Worm (Caenorhabditis elegans) whole organism, young adult: ENCODE measurements around the gene pmp-2.
A peak's percentile ranks its signal among the peaks of the same experiment; 100 is the strongest.

ENCODE experiments used
- B0019.2 ChIP-seq: fragments of 200-800 bp; sonication (Bioruptor generic); conservative IDR thresholded peaks from 2 replicates; pipeline ENCODE4 v1.3.6; 2022; ENCODE audit warnings: missing genetic modification reagents, missing genetic modification characterization, missing compliant biosample characterization
- K11D2.4 ChIP-seq: fragments of 200-800 bp; sonication (Bioruptor generic); IDR thresholded peaks from 2 replicates; pipeline ENCODE4 v1.3.6; 2022; ENCODE audit warnings: missing genetic modification reagents, missing genetic modification characterization, missing compliant biosample characterization
- K12H6.12 ChIP-seq: fragments of 200-800 bp; sonication (Bioruptor generic); optimal IDR thresholded peaks from 2 replicates; lab custom pipeline; 2018; ENCODE audit warnings: mild to moderate bottlenecking, missing genetic modification characterization, missing compliant biosample characterization
- T07F8.4 ChIP-seq: sonication (generic microtip); optimal IDR thresholded peaks from 2 replicates; lab custom pipeline; 2016; ENCODE audit warnings: mild to moderate bottlenecking, missing genetic modification characterization, moderate library complexity, missing compliant biosample characterization
- Y56A3A.18 ChIP-seq: fragments of 200-800 bp; sonication (Bioruptor generic); IDR thresholded peaks from 2 replicates; pipeline ENCODE4 v1.3.6; 2022; ENCODE audit warnings: missing genetic modification reagents, missing genetic modification characterization, missing compliant biosample characterization
- Y95B8A.8 ChIP-seq: fragments of 200-800 bp; sonication (Bioruptor generic); IDR thresholded peaks from 2 replicates; pipeline ENCODE4 v1.3.6; 2022; ENCODE audit warnings: missing genetic modification reagents, missing genetic modification characterization, missing compliant biosample characterization
- akir-1 ChIP-seq: fragments of 200-800 bp; sonication (Bioruptor generic); optimal IDR thresholded peaks from 2 replicates; lab custom pipeline; 2018; ENCODE audit warnings: mild to moderate bottlenecking, missing genetic modification characterization, moderate library complexity, missing compliant biosample characterization
- aptf-2 ChIP-seq: fragments of 200-800 bp; sonication (Bioruptor generic); conservative IDR thresholded peaks from 2 replicates; pipeline ENCODE4 v1.3.6; 2022; ENCODE audit warnings: missing genetic modification reagents, missing genetic modification characterization, missing compliant biosample characterization
- atf-7 ChIP-seq: sonication (generic microtip); optimal IDR thresholded peaks from 2 replicates; lab custom pipeline; 2017; ENCODE audit warnings: mild to moderate bottlenecking, missing genetic modification characterization, missing compliant biosample characterization
- athp-1 ChIP-seq: sonication (generic microtip); optimal IDR thresholded peaks from 2 replicates; lab custom pipeline; 2017; ENCODE audit warnings: mild to moderate bottlenecking, missing genetic modification characterization, missing compliant biosample characterization
- attf-3 ChIP-seq: fragments of 200-800 bp; sonication (Bioruptor generic); conservative IDR thresholded peaks from 2 replicates; pipeline ENCODE4 v1.3.6; 2022; ENCODE audit warnings: missing genetic modification reagents, missing genetic modification characterization, missing compliant biosample characterization
- attf-5 ChIP-seq: fragments of 200-800 bp; sonication (Bioruptor generic); optimal IDR thresholded peaks from 2 replicates; lab custom pipeline; 2018; ENCODE audit warnings: mild to moderate bottlenecking, missing genetic modification characterization, missing compliant biosample characterization
- bed-2 ChIP-seq: fragments of 200-800 bp; sonication (Bioruptor generic); IDR thresholded peaks from 2 replicates; pipeline ENCODE4 v1.3.6; 2022; ENCODE audit warnings: missing genetic modification reagents, missing genetic modification characterization, missing compliant biosample characterization
- cebp-1 ChIP-seq, 2 experiments: fragments of 200-800 bp in 1 of 2; sonication (Bioruptor generic) in 1 of 2; sonication (generic microtip) in 1 of 2; IDR thresholded peaks in 1 of 2; optimal IDR thresholded peaks in 1 of 2; 2 replicates each; pipeline versions ENCODE4 v1.3.6 to Lab custom; 2017 to 2022; ENCODE audit warnings: missing compliant biosample characterization in 2 of 2, missing genetic modification characterization in 2 of 2, mild to moderate bottlenecking in 1 of 2, missing genetic modification reagents in 1 of 2, moderate library complexity in 1 of 2
- ceh-100 ChIP-seq: fragments of 200-800 bp; sonication (Bioruptor generic); IDR thresholded peaks from 2 replicates; pipeline ENCODE4 v1.3.6; 2022; ENCODE audit warnings: missing genetic modification reagents, missing genetic modification characterization, missing compliant biosample characterization
- ceh-40 ChIP-seq: fragments of 200-800 bp; sonication (Bioruptor generic); IDR thresholded peaks from 2 replicates; pipeline ENCODE4 v1.3.6; 2022; ENCODE audit warnings: missing genetic modification characterization, missing compliant biosample characterization
- ceh-58 ChIP-seq: fragments of 200-800 bp; sonication (Bioruptor generic); IDR thresholded peaks from 2 replicates; pipeline ENCODE4 v1.3.6; 2022; ENCODE audit warnings: missing genetic modification characterization, missing compliant biosample characterization
- die-1 ChIP-seq: sonication (generic microtip); optimal IDR thresholded peaks from 2 replicates; lab custom pipeline; 2016; ENCODE audit warnings: missing genotype, mild to moderate bottlenecking, missing genetic modification characterization, missing compliant biosample characterization
- dox-1 ChIP-seq: fragments of 200-800 bp; sonication (Bioruptor generic); IDR thresholded peaks from 2 replicates; pipeline ENCODE4 v1.3.6; 2022; ENCODE audit warnings: missing genetic modification reagents, missing genetic modification characterization, missing compliant biosample characterization
- dpl-1 ChIP-seq: fragments of 150-350 bp; optimal IDR thresholded peaks from 2 replicates; lab custom pipeline; 2014; ENCODE audit warnings: missing biosample characterization, missing genetic modification reagents, missing genetic modification characterization
- efl-1 ChIP-seq: fragments of 150-350 bp; optimal IDR thresholded peaks from 2 replicates; lab custom pipeline; 2014; ENCODE audit warnings: missing biosample characterization, missing genetic modification reagents, missing genetic modification characterization
- him-1 ChIP-seq: sonication (generic microtip); optimal IDR thresholded peaks from 2 replicates; lab custom pipeline; 2016; ENCODE audit warnings: missing genotype, missing genetic modification reagents, missing genetic modification characterization, missing compliant biosample characterization
- hmg-1.2 ChIP-seq: fragments of 200-800 bp; sonication (Bioruptor generic); IDR thresholded peaks from 2 replicates; pipeline ENCODE4 v1.3.6; 2022; ENCODE audit warnings: missing genetic modification reagents, missing genetic modification characterization, missing compliant biosample characterization
- hrde-1 ChIP-seq: sonication (generic microtip); optimal IDR thresholded peaks from 2 replicates; lab custom pipeline; 2016; ENCODE audit warnings: missing genetic modification characterization, mild to moderate bottlenecking, missing compliant biosample characterization, moderate library complexity, missing genotype, missing genetic modification reagents, borderline replicate concordance
- lag-1 ChIP-seq: fragments of 200-800 bp; sonication (Bioruptor generic); IDR thresholded peaks from 2 replicates; pipeline ENCODE4 v1.3.6; 2022; ENCODE audit warnings: missing genetic modification reagents, missing genetic modification characterization, missing compliant biosample characterization
- let-526 ChIP-seq: fragments of 200-800 bp; sonication (Bioruptor generic); IDR thresholded peaks from 2 replicates; pipeline ENCODE4 v1.3.6; 2022; ENCODE audit warnings: missing genetic modification reagents, missing genetic modification characterization, missing compliant biosample characterization
- let-607 ChIP-seq, 2 experiments: fragments of 200-800 bp in 1 of 2; sonication (Bioruptor generic) in 1 of 2; sonication (generic microtip) in 1 of 2; optimal IDR thresholded peaks; 2 replicates each; lab custom pipeline; 2016 to 2018; ENCODE audit warnings: mild to moderate bottlenecking in 2 of 2, missing compliant biosample characterization in 2 of 2, missing genetic modification characterization in 2 of 2, moderate library complexity in 2 of 2, missing genotype in 1 of 2
- lin-26 ChIP-seq: fragments of 200-800 bp; sonication (Bioruptor generic); IDR thresholded peaks from 2 replicates; pipeline ENCODE4 v1.3.6; 2022; ENCODE audit warnings: missing genetic modification reagents, missing genetic modification characterization, missing compliant biosample characterization
- lin-40 ChIP-seq: sonication (generic microtip); optimal IDR thresholded peaks from 2 replicates; lab custom pipeline; 2016; ENCODE audit warnings: missing genetic modification characterization, mild to moderate bottlenecking, missing compliant biosample characterization, missing genotype, missing genetic modification reagents
- madf-3 ChIP-seq: fragments of 200-800 bp; sonication (Bioruptor generic); IDR thresholded peaks from 2 replicates; pipeline ENCODE4 v1.3.6; 2022; ENCODE audit warnings: missing genetic modification reagents, missing genetic modification characterization, missing compliant biosample characterization
- madf-6 ChIP-seq: fragments of 200-800 bp; sonication (Bioruptor generic); IDR thresholded peaks from 2 replicates; pipeline ENCODE4 v1.3.6; 2022; ENCODE audit warnings: missing genetic modification reagents, missing genetic modification characterization, missing compliant biosample characterization
- mcd-1 ChIP-seq: fragments of 200-800 bp; sonication (Bioruptor generic); IDR thresholded peaks from 2 replicates; pipeline ENCODE4 v1.3.6; 2022; ENCODE audit warnings: missing genetic modification reagents, missing genetic modification characterization, missing compliant biosample characterization
- mel-28 ChIP-seq: sonication (generic microtip); optimal IDR thresholded peaks from 2 replicates; lab custom pipeline; 2016; ENCODE audit warnings: borderline replicate concordance, mild to moderate bottlenecking, missing genetic modification characterization, missing compliant biosample characterization
- nfya-1 ChIP-seq: sonication (generic microtip); optimal IDR thresholded peaks from 2 replicates; lab custom pipeline; 2017; ENCODE audit warnings: antibody characterized with exemption, missing compliant biosample characterization, missing genetic modification characterization, borderline replicate concordance; ENCODE audit not compliant: insufficient read depth
- nfya-2 ChIP-seq: fragments of 200-800 bp; sonication (Bioruptor generic); IDR thresholded peaks from 2 replicates; pipeline ENCODE4 v1.3.6; 2022; ENCODE audit warnings: missing genetic modification reagents, missing genetic modification characterization, missing compliant biosample characterization
- nfyb-1 ChIP-seq: fragments of 200-800 bp; sonication (Bioruptor generic); IDR thresholded peaks from 2 replicates; pipeline ENCODE4 v1.3.6; 2022; ENCODE audit warnings: missing genetic modification reagents, missing genetic modification characterization, missing compliant biosample characterization
- nhr-80 ChIP-seq: sonication (generic microtip); optimal IDR thresholded peaks from 2 replicates; lab custom pipeline; 2016; ENCODE audit warnings: missing genetic modification characterization, missing compliant biosample characterization
- nhr-90 ChIP-seq: sonication (generic microtip); optimal IDR thresholded peaks from 2 replicates; lab custom pipeline; 2016; ENCODE audit warnings: missing genotype, mild to moderate bottlenecking, missing genetic modification characterization, missing compliant biosample characterization
- pha-4 ChIP-seq: fragments of 150-350 bp; sonication (generic microtip); optimal IDR thresholded peaks from 2 replicates; lab custom pipeline; 2014; ENCODE audit warnings: missing biosample characterization, missing genetic modification reagents, missing genetic modification characterization
- rec-8 ChIP-seq, 2 experiments: sonication (generic microtip); optimal IDR thresholded peaks; 2 replicates each; lab custom pipeline; 2016; ENCODE audit warnings: mild to moderate bottlenecking in 2 of 2, missing genetic modification characterization in 2 of 2, missing genetic modification reagents in 2 of 2, missing genotype in 2 of 2, missing biosample characterization in 1 of 2, missing compliant biosample characterization in 1 of 2, moderate library complexity in 1 of 2
- sea-2 ChIP-seq: fragments of 200-800 bp; sonication (Bioruptor generic); IDR thresholded peaks from 2 replicates; pipeline ENCODE4 v1.3.6; 2022; ENCODE audit warnings: missing genetic modification characterization, missing compliant biosample characterization
- snpc-1.3 ChIP-seq: sonication (generic microtip); optimal IDR thresholded peaks from 2 replicates; lab custom pipeline; 2017; ENCODE audit warnings: missing genetic modification characterization, mild to moderate bottlenecking, missing compliant biosample characterization, antibody characterized with exemption, moderate library complexity, missing genotype, missing genetic modification reagents; ENCODE audit not compliant: insufficient read depth
- somi-1 ChIP-seq: fragments of 200-800 bp; sonication (Bioruptor generic); optimal IDR thresholded peaks from 2 replicates; lab custom pipeline; 2018; ENCODE audit warnings: mild to moderate bottlenecking, missing genetic modification characterization, missing compliant biosample characterization
- ztf-18 ChIP-seq: sonication (generic microtip); optimal IDR thresholded peaks from 2 replicates; lab custom pipeline; 2016; ENCODE audit warnings: missing genotype, mild to moderate bottlenecking, missing genetic modification characterization, missing compliant biosample characterization
- ztf-22 ChIP-seq: fragments of 200-800 bp; sonication (Bioruptor generic); optimal IDR thresholded peaks from 2 replicates; lab custom pipeline; 2018; ENCODE audit warnings: mild to moderate bottlenecking, missing genetic modification characterization, moderate library complexity, missing compliant biosample characterization
- ztf-26 ChIP-seq: sonication (generic microtip); optimal IDR thresholded peaks from 2 replicates; lab custom pipeline; 2017; ENCODE audit warnings: missing genetic modification characterization, missing compliant biosample characterization

Gene pmp-2

ce11 chrII:6849308-6849707 is 38.3 kb downstream of the pmp-2 start (continued):
- TF ChIP-seq T07F8.4 (no peak), nhr-80 (tag; lab: Kevin White, UChicago) (no peak), lin-40 (tag; lab: Kevin White, UChicago) (peak; percentile 27), madf-6 (GFP tag; lab: Robert Waterston, UW) (no peak), ceh-40 (GFP tag; lab: Robert Waterston, UW) (no peak), mcd-1 (GFP tag; lab: Robert Waterston, UW) (no peak), lag-1 (no peak), K11D2.4 (GFP tag; lab: Robert Waterston, UW) (peak; percentile 54; the same call in 1 of the 2 replicates), ceh-100 (GFP tag; lab: Robert Waterston, UW) (no peak), Y56A3A.18 (GFP tag; lab: Robert Waterston, UW) (no peak), ztf-26 (tag; lab: Kevin White, UChicago) (peak; percentile 33), nhr-90 (no peak), akir-1 (GFP tag; lab: Kevin White, UChicago) (no peak), mel-28 (tag; lab: Kevin White, UChicago) (no peak), B0019.2 (GFP tag; lab: Robert Waterston, UW) (no peak), rec-8 (tag; optimal IDR thresholded peaks at IDR 0.05; lab: Kevin White, UChicago) (no peak), let-526 (no peak), die-1 (tag; lab: Kevin White, UChicago) (peak; percentile 36), atf-7 (no peak), ztf-22 (GFP tag; lab: Kevin White, UChicago) (no peak), attf-3 (GFP tag; lab: Robert Waterston, UW) (no peak), snpc-1.3 (tag; lab: Kevin White, UChicago) (no peak), K12H6.12 (tag; lab: Kevin White, UChicago) (no peak), madf-3 (GFP tag; lab: Robert Waterston, UW) (no peak), pha-4 (tag; lab: Kevin White, UChicago) (no peak), nfya-1 (tag; lab: Kevin White, UChicago) (no peak), cebp-1 (GFP tag; IDR thresholded peaks at IDR 0.05; lab: Robert Waterston, UW) (no peak), cebp-1 (tag; optimal IDR thresholded peaks at IDR 0.05; lab: Kevin White, UChicago) (peak; percentile 16), sea-2 (no peak), ceh-58 (no peak), dpl-1 (GFP tag; lab: Kevin White, UChicago) (no peak), ztf-18 (tag; lab: Kevin White, UChicago) (no peak), athp-1 (tag; lab: Kevin White, UChicago) (no peak), hrde-1 (tag; lab: Kevin White, UChicago) (no peak), nfya-2 (no peak), hmg-1.2 (GFP tag; lab: Robert Waterston, UW) (no peak), attf-5 (GFP tag; lab: Kevin White, UChicago) (no peak)

ce11 chrII:6847917-6848379 is 39.7 kb downstream of the pmp-2 start, which contains the start of gene tbc-6:
TSS of gene tbc-6 (plus strand) at chrII:6848124.
- TF ChIP-seq aptf-2 (no peak), Y56A3A.18 (GFP tag; lab: Robert Waterston, UW) (0 out of 2 replicates have a peak, but pooled peaks have one; percentile 7), lin-40 (tag; lab: Kevin White, UChicago) (peak; percentile 53), him-1 (tag; lab: Kevin White, UChicago) (peak; percentile 30), dox-1 (GFP tag; lab: Robert Waterston, UW) (0 out of 2 replicates have a peak, but pooled peaks have one; percentile 19), hmg-1.2 (GFP tag; lab: Robert Waterston, UW) (peak; percentile 31; the same call in 1 of the 2 replicates), nhr-80 (tag; lab: Kevin White, UChicago) (peak; percentile 51), lin-26 (GFP tag; lab: Robert Waterston, UW) (0 out of 2 replicates have a peak, but pooled peaks have one; percentile 40), cebp-1 (GFP tag; IDR thresholded peaks at IDR 0.05; lab: Robert Waterston, UW) (no peak), cebp-1 (tag; optimal IDR thresholded peaks at IDR 0.05; lab: Kevin White, UChicago) (peak; percentile 21), Y95B8A.8 (GFP tag; lab: Robert Waterston, UW) (0 out of 2 replicates have a peak, but pooled peaks have one; percentile 23), bed-2 (GFP tag; lab: Robert Waterston, UW) (no peak), efl-1 (no peak), attf-5 (GFP tag; lab: Kevin White, UChicago) (peak; percentile 4), let-607 (tag; optimal IDR thresholded peaks at IDR 0.05; lab: Kevin White, UChicago) (peak in 1 of 2 experiments; percentile 16), nfyb-1 (GFP tag; lab: Robert Waterston, UW) (0 out of 2 replicates have a peak, but pooled peaks have one; percentile 23), somi-1 (GFP tag; lab: Kevin White, UChicago) (peak; percentile 20)
